Worm (Caenorhabditis elegans): ENCODE results near the gene piki-1.

- TF ChIP-seq nhr-12 (tag; optimal IDR thresholded peaks at IDR 0.05) (no peak), lin-39 (tag; optimal IDR thresholded peaks at IDR 0.05) (no peak), C34F6.9 (tag; optimal IDR thresholded peaks at IDR 0.05) (no peak), lsy-2 (tag; optimal IDR thresholded peaks at IDR 0.05) (no peak), nhr-237 (tag; optimal IDR thresholded peaks at IDR 0.05) (no peak), lin-13 (GFP tag; optimal IDR thresholded peaks at IDR 0.05) (no peak), egl-27 (tag; optimal IDR thresholded peaks at IDR 0.05) (no peak)
Observed at ce11 chrX:15246182-15246581, at the start of gene piki-1.

Measured in whole organism, L2 larva.